Fruit fly (Drosophila melanogaster) whole organism, wandering third instar larva: Measurements from ENCODE around the gene sunz.

Experiments
- Abd-B ChIP-seq: fragments of >200 bp; optimal IDR thresholded peaks from 2 replicates; lab custom pipeline; 2017; ENCODE audit warnings: missing biosample characterization, missing genetic modification characterization
- CG32264 ChIP-seq: fragments of 200-800 bp; sonication (Bioruptor generic); optimal IDR thresholded peaks from 2 replicates; lab custom pipeline; 2016; ENCODE audit warnings: missing biosample characterization, missing genetic modification characterization
- CG9705 ChIP-seq: fragments of 200-800 bp; sonication (Bioruptor generic); optimal IDR thresholded peaks from 2 replicates; lab custom pipeline; 2018; ENCODE audit warnings: missing biosample characterization, mild to moderate bottlenecking, missing genetic modification characterization
- CrebA ChIP-seq: fragments of 200-800 bp; sonication (Bioruptor generic); optimal IDR thresholded peaks from 2 replicates; lab custom pipeline; 2016; ENCODE audit warnings: missing biosample characterization, mild to moderate bottlenecking, missing genetic modification characterization, borderline replicate concordance
- Dfd ChIP-seq: fragments of >200 bp; optimal IDR thresholded peaks from 2 replicates; lab custom pipeline; 2017; ENCODE audit warnings: missing biosample characterization, missing genetic modification characterization
- Dif ChIP-seq: fragments of 200-275, 200-300 bp; sonication (Bioruptor generic); optimal IDR thresholded peaks from 2 replicates; lab custom pipeline; 2018; ENCODE audit warnings: missing biosample characterization, missing genetic modification characterization; ENCODE audit not compliant: partially characterized antibody
- GATAd ChIP-seq: sonication (Bioruptor generic); optimal IDR thresholded peaks from 2 replicates; lab custom pipeline; 2016; ENCODE audit warnings: missing biosample characterization, missing genetic modification characterization
- HLH106 ChIP-seq: fragments of 200-800 bp; optimal IDR thresholded peaks from 3 replicates; lab custom pipeline; 2019; ENCODE audit warnings: missing biosample characterization, mild to moderate bottlenecking, missing genetic modification characterization, moderate library complexity
- Hr78 ChIP-seq: fragments of >200 bp; optimal IDR thresholded peaks from 2 replicates; lab custom pipeline; 2017; ENCODE audit warnings: missing biosample characterization, missing genetic modification characterization
- Hr83 ChIP-seq: fragments of 200-300 bp; sonication (Bioruptor generic); optimal IDR thresholded peaks from 2 replicates; lab custom pipeline; 2016; ENCODE audit warnings: missing biosample characterization, mild to moderate bottlenecking, missing genetic modification characterization, moderate library complexity; ENCODE audit not compliant: poor library complexity, severe bottlenecking
- Jra ChIP-seq: sonication (Bioruptor generic); optimal IDR thresholded peaks from 2 replicates; lab custom pipeline; 2016; ENCODE audit warnings: missing biosample characterization, missing genetic modification characterization
- Mio ChIP-seq: sonication (Bioruptor generic); optimal IDR thresholded peaks from 2 replicates; lab custom pipeline; 2016; ENCODE audit warnings: missing biosample characterization, missing genetic modification characterization
- Myc ChIP-seq: fragments of >200 bp; optimal IDR thresholded peaks from 2 replicates; lab custom pipeline; 2017
- OdsH ChIP-seq: fragments of 200-800 bp; sonication (Bioruptor generic); optimal IDR thresholded peaks from 2 replicates; lab custom pipeline; 2016; ENCODE audit warnings: missing biosample characterization, mild to moderate bottlenecking, missing genetic modification characterization
- Rel ChIP-seq, 2 experiments: fragments of 200-800 bp; sonication (Bioruptor generic) in 1 of 2; optimal IDR thresholded peaks; 2 replicates in 1 of 2; 3 replicates in 1 of 2; lab custom pipeline; 2016 to 2019; ENCODE audit warnings: mild to moderate bottlenecking in 2 of 2, missing biosample characterization in 2 of 2, missing genetic modification characterization in 2 of 2, moderate library complexity in 1 of 2
- Sp1 ChIP-seq: fragments of 200-800 bp; sonication (Bioruptor generic); optimal IDR thresholded peaks from 3 replicates; lab custom pipeline; 2019; ENCODE audit warnings: missing biosample characterization, mild to moderate bottlenecking, missing genetic modification characterization, moderate library complexity
- Vsx2 ChIP-seq: fragments of 200-300, 225-300 bp; sonication (Bioruptor generic); optimal IDR thresholded peaks from 2 replicates; lab custom pipeline; 2018; ENCODE audit warnings: missing biosample characterization, missing genetic modification characterization; ENCODE audit not compliant: partially characterized antibody
- br ChIP-seq: fragments of 200-800 bp; sonication (Bioruptor generic); optimal IDR thresholded peaks from 2 replicates; lab custom pipeline; 2016; ENCODE audit warnings: missing biosample characterization, missing genetic modification characterization
- brk ChIP-seq: fragments of 200-800 bp; sonication (Bioruptor generic); optimal IDR thresholded peaks from 2 replicates; lab custom pipeline; 2016; ENCODE audit warnings: missing biosample characterization, mild to moderate bottlenecking, missing genetic modification characterization
- dl ChIP-seq, 2 experiments: fragments of 175-275, 200-275 bp in 1 of 2; fragments of 200-275 bp in 1 of 2; sonication (Bioruptor generic); optimal IDR thresholded peaks; lab custom pipeline; 2018; ENCODE audit warnings: mild to moderate bottlenecking in 2 of 2, missing biosample characterization in 2 of 2, missing genetic modification characterization in 2 of 2, moderate library complexity in 2 of 2; ENCODE audit not compliant: partially characterized antibody in 2 of 2, insufficient read depth in 1 of 2
- dmrt93B ChIP-seq: fragments of 200-800 bp; sonication (Bioruptor generic); optimal IDR thresholded peaks from 2 replicates; lab custom pipeline; 2018; ENCODE audit warnings: missing biosample characterization, mild to moderate bottlenecking, missing genetic modification characterization
- ey ChIP-seq: fragments of 200-800 bp; sonication (Bioruptor generic); optimal IDR thresholded peaks from 2 replicates; lab custom pipeline; 2016; ENCODE audit warnings: missing biosample characterization, missing genetic modification characterization
- foxo ChIP-seq, 2 experiments: fragments of 200-800 bp; sonication (Bioruptor generic); optimal IDR thresholded peaks; 2 replicates in 1 of 2; 3 replicates in 1 of 2; lab custom pipeline; 2016 to 2017; ENCODE audit warnings: missing biosample characterization in 2 of 2, missing genetic modification characterization in 2 of 2
- h ChIP-seq: fragments of 200-800 bp; sonication (Bioruptor generic); optimal IDR thresholded peaks from 3 replicates; lab custom pipeline; 2016; ENCODE audit warnings: missing biosample characterization, mild to moderate bottlenecking, missing genetic modification characterization
- lola ChIP-seq: fragments of >200 bp; optimal IDR thresholded peaks from 2 replicates; lab custom pipeline; 2017; ENCODE audit warnings: missing biosample characterization, missing genetic modification characterization
- pan ChIP-seq: fragments of >200 bp; optimal IDR thresholded peaks from 2 replicates; lab custom pipeline; 2017
- psq ChIP-seq: fragments of 200-800 bp; sonication (Bioruptor generic); optimal IDR thresholded peaks from 3 replicates; lab custom pipeline; 2017; ENCODE audit warnings: missing biosample characterization, mild to moderate bottlenecking, missing genetic modification characterization, moderate library complexity
- sv ChIP-seq: fragments of 200-800 bp; sonication (Bioruptor generic); optimal IDR thresholded peaks from 3 replicates; lab custom pipeline; 2016; ENCODE audit warnings: missing biosample characterization, missing genetic modification characterization
- tai ChIP-seq: sonication (Bioruptor generic); optimal IDR thresholded peaks from 2 replicates; lab custom pipeline; 2016; ENCODE audit warnings: missing biosample characterization, missing genetic modification characterization
- usp ChIP-seq: fragments of >200 bp; optimal IDR thresholded peaks from 2 replicates; lab custom pipeline; 2017; ENCODE audit warnings: missing biosample characterization, missing genetic modification characterization
- woc ChIP-seq: sonication (Bioruptor generic); optimal IDR thresholded peaks from 2 replicates; lab custom pipeline; 2016; ENCODE audit warnings: missing biosample characterization, mild to moderate bottlenecking, missing genetic modification characterization

Gene sunz

DNA sequence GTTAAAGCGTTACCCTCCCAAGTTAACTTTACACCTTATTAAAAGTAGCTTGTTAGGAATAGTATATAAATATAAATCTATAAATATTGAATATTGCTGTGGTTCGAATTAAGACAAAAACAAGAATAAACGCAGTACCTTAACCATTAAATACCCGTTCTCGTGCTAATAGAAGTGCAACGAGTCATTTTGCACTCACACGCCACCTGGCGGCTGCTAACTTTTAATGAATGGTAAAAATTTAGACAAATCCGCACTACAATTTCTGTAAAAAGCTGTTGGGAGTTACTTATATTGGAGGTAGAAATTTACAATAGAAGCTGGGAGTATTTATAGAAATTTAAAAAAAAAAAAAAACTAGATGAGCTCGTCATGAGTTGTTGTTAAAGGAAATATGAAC lies 24.8 kb upstream of the sunz start:
- TF ChIP-seq CrebA (no peak), pan (lab: Kevin White, UChicago) (no peak), Rel (GFP tag; optimal IDR thresholded peaks at IDR 0.05; lab: Kevin White, UChicago) (no peak), Rel (tag; optimal IDR thresholded peaks at IDR 0.05; lab: Kevin White, UChicago) (no peak), tai (GFP tag; lab: Kevin White, UChicago) (no peak), woc (GFP tag; lab: Kevin White, UChicago) (no peak), Vsx2 (GFP tag; lab: Kevin White, UChicago) (no peak), HLH106 (tag; lab: Kevin White, UChicago) (no peak), CG9705 (GFP tag; lab: Kevin White, UChicago) (no peak), foxo (GFP tag; optimal IDR thresholded peaks at IDR 0.05; lab: Kevin White, UChicago) (no peak), Hr83 (GFP tag; lab: Kevin White, UChicago) (no peak), CG32264 (GFP tag; lab: Kevin White, UChicago) (no peak), GATAd (GFP tag; lab: Kevin White, UChicago) (no peak)
- TF ChIP-seq, all 38 proteins: peak for 0

- TF ChIP-seq OdsH: no peak
- TF ChIP-seq CG32264 (GFP tag; lab: Kevin White, UChicago): no peak
- TF ChIP-seq psq (GFP tag; lab: Kevin White, UChicago): no peak
- no peak for TF ChIP-seq dmrt93B (GFP tag; lab: Kevin White, UChicago)
- TF ChIP-seq usp: no peak
- TF ChIP-seq sv (GFP tag; lab: Kevin White, UChicago): no peak
- TF ChIP-seq dl (GFP tag; optimal IDR thresholded peaks at IDR 0.05; lab: Kevin White, UChicago; ENCODE audit: insufficient read depth in 1 of 2, partially characterized antibody in 2 of 2): no peak
- TF ChIP-seq Sp1: no peak
- TF ChIP-seq br: no peak
- no peak for TF ChIP-seq woc (GFP tag; lab: Kevin White, UChicago)
- TF ChIP-seq brk: no peak
- TF ChIP-seq Myc (lab: Kevin White, UChicago): no peak
- TF ChIP-seq Abd-B (GFP tag; lab: Kevin White, UChicago): no peak
Measured at dm6 chr3R:6608814-6609213, 21.1 kb upstream of the sunz start, which contains the start of gene glob2. Gene glob2, minus strand, starts transcription at chr3R:6608914.

DNA sequence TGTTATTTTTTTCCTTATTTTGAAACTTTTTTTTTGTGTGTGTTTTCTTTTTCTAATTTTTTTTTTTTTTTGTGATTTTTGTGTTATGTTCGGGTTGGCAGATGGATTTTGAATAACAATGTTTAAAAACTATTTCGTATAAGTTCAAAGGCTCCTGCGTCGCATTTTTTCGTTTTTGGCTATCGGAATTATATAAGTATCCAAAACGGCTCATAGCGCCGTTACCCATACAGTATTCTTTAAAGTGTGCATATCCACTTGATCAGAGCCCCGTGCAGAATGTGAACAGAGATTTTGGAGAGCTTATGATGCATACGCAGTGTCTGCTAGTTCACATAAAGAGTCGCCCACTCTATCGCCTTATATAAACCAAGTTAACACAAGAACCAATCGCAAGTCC lies 2.2 kb upstream of the sunz start, which contains the start of gene sowi:
Gene sowi (minus strand): TSS at position 101 of the 400 bp plus-strand sequence.
- TF ChIP-seq Hr78 (GFP tag; lab: Kevin White, UChicago) (no peak), CG9705 (GFP tag; lab: Kevin White, UChicago) (no peak), h (GFP tag; lab: Kevin White, UChicago) (no peak), pan (lab: Kevin White, UChicago) (no peak), Dfd (GFP tag; lab: Kevin White, UChicago) (no peak), dmrt93B (GFP tag; lab: Kevin White, UChicago) (no peak), Mio (GFP tag; lab: Kevin White, UChicago) (no peak), Sp1 (no peak)

- no peak for TF ChIP-seq woc (GFP tag; lab: Kevin White, UChicago)
- TF ChIP-seq GATAd (GFP tag; lab: Kevin White, UChicago): no peak
- TF ChIP-seq Myc (lab: Kevin White, UChicago): no peak
Measured at dm6 chr3R:6629221-6629620, 730 bp upstream of the sunz start, which contains the start of gene CG15177. Gene CG15177, minus strand, starts transcription at chr3R:6629321.

DNA sequence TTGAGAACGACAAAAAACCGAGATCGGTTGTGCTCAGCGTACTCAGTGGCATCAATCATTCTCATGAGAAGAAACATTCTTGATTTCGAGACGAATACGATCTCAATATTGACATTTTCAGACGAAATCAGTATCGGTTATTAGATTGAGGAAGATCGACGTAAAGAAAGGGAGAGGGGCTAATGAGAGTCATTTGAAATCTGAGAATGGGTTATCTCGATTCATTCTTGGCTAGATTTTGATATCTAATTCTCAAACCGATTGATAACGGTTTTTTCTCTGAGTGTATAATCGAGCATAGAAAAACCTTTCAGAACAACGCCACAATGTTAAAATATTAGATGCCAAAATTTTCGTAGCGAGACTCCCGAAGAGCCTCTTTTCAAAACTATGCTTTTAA lies 11.0 kb downstream of the sunz start, which contains the start of gene CG31286:
Gene CG31286 (plus strand): TSS at position 301 of the 400 bp plus-strand sequence.
- TF ChIP-seq Vsx2 (GFP tag; lab: Kevin White, UChicago) (no peak), dl (GFP tag; optimal IDR thresholded peaks at IDR 0.05; lab: Kevin White, UChicago; ENCODE audit: insufficient read depth in 1 of 2, partially characterized antibody in 2 of 2) (no peak), tai (GFP tag; lab: Kevin White, UChicago) (no peak), GATAd (GFP tag; lab: Kevin White, UChicago) (no peak)

DNA sequence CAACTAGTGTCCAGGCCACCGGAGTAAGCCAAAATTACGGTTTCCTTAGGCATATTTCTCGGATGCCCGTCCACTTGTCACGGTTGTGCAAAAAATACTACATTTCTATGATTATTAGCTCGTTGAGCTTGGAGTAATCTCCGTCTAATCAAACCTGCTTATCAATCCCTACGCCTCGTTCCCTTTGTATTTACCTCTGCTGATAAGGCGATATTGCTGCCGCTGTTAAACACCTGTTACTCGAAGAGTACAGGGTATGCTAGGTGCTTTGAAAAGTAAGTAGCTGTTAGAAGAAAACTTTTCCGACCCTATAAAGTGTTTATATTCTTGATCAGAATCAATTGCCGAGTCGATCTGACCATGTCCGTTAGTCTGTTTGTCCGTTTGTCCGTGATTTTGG lies 14.4 kb downstream of the sunz start, which contains the start of gene Ass:
Gene Ass (minus strand): TSS at position 101 of the 400 bp plus-strand sequence.
- TF ChIP-seq Dfd (GFP tag; lab: Kevin White, UChicago) (no peak), Dif (GFP tag; lab: Kevin White, UChicago) (no peak), dmrt93B (GFP tag; lab: Kevin White, UChicago) (no peak), CrebA (no peak), pan (lab: Kevin White, UChicago) (no peak), Hr78 (GFP tag; lab: Kevin White, UChicago) (no peak), lola (GFP tag; lab: Kevin White, UChicago) (no peak), ey (GFP tag; lab: Kevin White, UChicago) (no peak), Jra (GFP tag; lab: Kevin White, UChicago) (no peak), dl (GFP tag; optimal IDR thresholded peaks at IDR 0.05; lab: Kevin White, UChicago; ENCODE audit: insufficient read depth in 1 of 2, partially characterized antibody in 2 of 2) (no peak), Sp1 (no peak), Hr83 (GFP tag; lab: Kevin White, UChicago) (no peak)
